Fruit fly (Drosophila melanogaster) whole organism, adult: ENCODE results near the gene CG17026.

Source experiments
- CG11617 ChIP-seq: fragments of 200-800 bp; sonication (Bioruptor generic); optimal IDR thresholded peaks from 2 replicates; lab custom pipeline; 2017; ENCODE audit warnings: mild to moderate bottlenecking, missing biosample characterization, missing genetic modification reagents, missing genetic modification characterization
- CG1620 ChIP-seq: fragments of 200-800 bp; sonication (Bioruptor generic); optimal IDR thresholded peaks from 2 replicates; lab custom pipeline; 2016; ENCODE audit warnings: missing biosample characterization, missing genetic modification characterization
- toe ChIP-seq: fragments of 200-800 bp; sonication (Bioruptor generic); optimal IDR thresholded peaks from 2 replicates; lab custom pipeline; 2016; ENCODE audit warnings: missing biosample characterization, missing genetic modification characterization

- no peak for TF ChIP-seq CG1620 (GFP tag; lab: Kevin White, UChicago)
- no peak for TF ChIP-seq CG11617 (GFP tag; lab: Kevin White, UChicago)
- no peak for TF ChIP-seq toe (GFP tag; lab: Kevin White, UChicago)
These were observed 22.9 kb upstream of the CG17026 start for dm6 chr3L:15952287-15952686.
